Fruit fly (Drosophila melanogaster) whole organism, prepupa: ENCODE results near the gene CG7974.

Experiments
- CG10631 ChIP-seq: fragments of 200-800 bp; sonication (Bioruptor generic); optimal IDR thresholded peaks from 2 replicates; lab custom pipeline; 2016; ENCODE audit warnings: missing biosample characterization, missing genetic modification characterization
- CG10669 ChIP-seq: fragments of 200-800 bp; sonication (Bioruptor generic); optimal IDR thresholded peaks from 3 replicates; lab custom pipeline; 2018; ENCODE audit warnings: missing biosample characterization, mild to moderate bottlenecking, missing genetic modification characterization, moderate library complexity
- CG11902 ChIP-seq: fragments of 200-800 bp; sonication (Bioruptor generic); optimal IDR thresholded peaks from 3 replicates; lab custom pipeline; 2016; ENCODE audit warnings: missing biosample characterization, missing genetic modification characterization
- CG15336 ChIP-seq: fragments of 200-800 bp; sonication (Bioruptor generic); IDR thresholded peaks from 2 replicates; pipeline ENCODE4 v1.3.6; 2022; ENCODE audit warnings: missing biosample characterization, missing genetic modification characterization
- CG1621 ChIP-seq: fragments of 200-800 bp; sonication (Bioruptor generic); optimal IDR thresholded peaks from 3 replicates; lab custom pipeline; 2018; ENCODE audit warnings: missing biosample characterization, mild to moderate bottlenecking, missing genetic modification characterization
- CG3032 ChIP-seq: fragments of 200-800 bp; optimal IDR thresholded peaks from 2 replicates; lab custom pipeline; 2019; ENCODE audit warnings: missing biosample characterization, mild to moderate bottlenecking, missing genetic modification characterization, moderate library complexity
- CG31627 ChIP-seq: fragments of 200-800 bp; sonication (Bioruptor generic); optimal IDR thresholded peaks from 3 replicates; lab custom pipeline; 2016; ENCODE audit warnings: missing biosample characterization, missing genetic modification characterization
- CG32006 ChIP-seq: fragments of 200-800 bp; sonication (Bioruptor generic); optimal IDR thresholded peaks from 3 replicates; lab custom pipeline; 2017; ENCODE audit warnings: missing biosample characterization, mild to moderate bottlenecking, missing genetic modification characterization
- CG4318 ChIP-seq: fragments of 200-800 bp; sonication (Bioruptor generic); optimal IDR thresholded peaks from 3 replicates; lab custom pipeline; 2017; ENCODE audit warnings: missing biosample characterization, mild to moderate bottlenecking, missing genetic modification characterization
- CG6163 ChIP-seq: fragments of 200-800 bp; sonication (Bioruptor generic); IDR thresholded peaks from 3 replicates; pipeline ENCODE4 v1.3.6; 2022; ENCODE audit warnings: missing biosample characterization, missing genetic modification characterization
- CG6276 ChIP-seq: fragments of 200-800 bp; sonication (Bioruptor generic); optimal IDR thresholded peaks from 2 replicates; lab custom pipeline; 2017; ENCODE audit warnings: missing biosample characterization, mild to moderate bottlenecking, missing genetic modification characterization
- CG6808 ChIP-seq: fragments of 200-800 bp; sonication (Bioruptor generic); optimal IDR thresholded peaks from 3 replicates; lab custom pipeline; 2017; ENCODE audit warnings: missing biosample characterization, missing genetic modification characterization, mild to moderate bottlenecking, moderate library complexity, missing genetic modification reagents
- CG6854 ChIP-seq: fragments of 200-800 bp; sonication (Bioruptor generic); optimal IDR thresholded peaks from 2 replicates; lab custom pipeline; 2017; ENCODE audit warnings: missing biosample characterization, mild to moderate bottlenecking, missing genetic modification characterization
- CG8119 ChIP-seq: fragments of 200-800 bp; sonication (Bioruptor generic); IDR thresholded peaks from 3 replicates; pipeline ENCODE4 v1.3.6; 2022; ENCODE audit warnings: missing biosample characterization, missing genetic modification characterization
- CG8632 ChIP-seq: fragments of 200-800 bp; sonication (Bioruptor generic); optimal IDR thresholded peaks from 3 replicates; lab custom pipeline; 2016; ENCODE audit warnings: missing biosample characterization, missing genetic modification characterization
- CG9139 ChIP-seq: fragments of 200-800 bp; sonication (Bioruptor generic); optimal IDR thresholded peaks from 3 replicates; lab custom pipeline; 2017; ENCODE audit warnings: missing biosample characterization, mild to moderate bottlenecking, missing genetic modification characterization
- Eip75B ChIP-seq: fragments of 200-800 bp; sonication (Bioruptor generic); optimal IDR thresholded peaks from 3 replicates; lab custom pipeline; 2016; ENCODE audit warnings: missing biosample characterization, missing genetic modification characterization
- Eip78C ChIP-seq: fragments of 200-800 bp; sonication (Bioruptor generic); peaks from one replicate; lab custom pipeline; 2016; ENCODE audit warnings: missing biosample characterization, missing genetic modification characterization
- Eip93F ChIP-seq: fragments of 200-800 bp; sonication (Bioruptor generic); optimal IDR thresholded peaks from 2 replicates; lab custom pipeline; 2016; ENCODE audit warnings: missing biosample characterization, mild to moderate bottlenecking, missing genetic modification characterization
- Ets21C ChIP-seq: fragments of 200-800 bp; sonication (Bioruptor generic); optimal IDR thresholded peaks from 3 replicates; lab custom pipeline; 2016; ENCODE audit warnings: missing biosample characterization, missing genetic modification characterization
- Ets96B ChIP-seq: fragments of 200-800 bp; optimal IDR thresholded peaks from 2 replicates; lab custom pipeline; 2019; ENCODE audit warnings: missing biosample characterization, mild to moderate bottlenecking, missing genetic modification characterization, moderate library complexity
- Hr4 ChIP-seq: fragments of 200-800 bp; sonication (Bioruptor generic); optimal IDR thresholded peaks from 3 replicates; lab custom pipeline; 2016; ENCODE audit warnings: missing biosample characterization, missing genetic modification characterization
- Lpt ChIP-seq: fragments of 200-800 bp; sonication (Bioruptor generic); optimal IDR thresholded peaks from 3 replicates; lab custom pipeline; 2016; ENCODE audit warnings: missing biosample characterization, missing genetic modification characterization
- Met ChIP-seq: fragments of 200-800 bp; sonication (Bioruptor generic); optimal IDR thresholded peaks from 3 replicates; lab custom pipeline; 2016; ENCODE audit warnings: missing biosample characterization, missing genetic modification characterization
- OdsH ChIP-seq: fragments of 200-800 bp; sonication (Bioruptor generic); optimal IDR thresholded peaks from 3 replicates; lab custom pipeline; 2016; ENCODE audit warnings: missing biosample characterization, missing genetic modification characterization
- Smox ChIP-seq: fragments of 200-800 bp; sonication (Bioruptor generic); optimal IDR thresholded peaks from 3 replicates; lab custom pipeline; 2016; ENCODE audit warnings: missing biosample characterization, missing genetic modification characterization
- Sox102F ChIP-seq: fragments of 200-800 bp; sonication (Bioruptor generic); optimal IDR thresholded peaks from 2 replicates; lab custom pipeline; 2016; ENCODE audit warnings: missing biosample characterization, mild to moderate bottlenecking, missing genetic modification characterization
- acj6 ChIP-seq: fragments of 200-800 bp; sonication (Bioruptor generic); optimal IDR thresholded peaks from 3 replicates; lab custom pipeline; 2016; ENCODE audit warnings: missing biosample characterization, missing genetic modification characterization
- dac ChIP-seq: fragments of 200-800 bp; sonication (Bioruptor generic); optimal IDR thresholded peaks from 2 replicates; lab custom pipeline; 2017; ENCODE audit warnings: missing biosample characterization, mild to moderate bottlenecking, missing genetic modification characterization
- eg ChIP-seq: fragments of 200-800 bp; sonication (Bioruptor generic); IDR thresholded peaks from 3 replicates; pipeline ENCODE4 v1.3.6; 2022; ENCODE audit warnings: missing biosample characterization, missing genetic modification characterization
- fd59A ChIP-seq: fragments of 200-800 bp; sonication (Bioruptor generic); optimal IDR thresholded peaks from 2 replicates; lab custom pipeline; 2017; ENCODE audit warnings: missing biosample characterization, mild to moderate bottlenecking, missing genetic modification characterization, missing genetic modification reagents
- fd85E ChIP-seq: fragments of 200-800 bp; sonication (Bioruptor generic); optimal IDR thresholded peaks from 3 replicates; lab custom pipeline; 2016; ENCODE audit warnings: missing biosample characterization, missing genetic modification characterization
- lz ChIP-seq: fragments of 200-800 bp; sonication (Bioruptor generic); optimal IDR thresholded peaks from 3 replicates; lab custom pipeline; 2016; ENCODE audit warnings: missing biosample characterization, missing genetic modification characterization
- pdm3 ChIP-seq: fragments of 200-800 bp; sonication (Bioruptor generic); optimal IDR thresholded peaks from 3 replicates; lab custom pipeline; 2016; ENCODE audit warnings: missing biosample characterization, missing genetic modification characterization
- salr ChIP-seq, 2 experiments: fragments of 200-800 bp; sonication (Bioruptor generic); optimal IDR thresholded peaks; 3 replicates each; lab custom pipeline; 2016 to 2018; ENCODE audit warnings: missing biosample characterization in 2 of 2, missing genetic modification characterization in 2 of 2, mild to moderate bottlenecking in 1 of 2
- svp ChIP-seq: fragments of 200-800 bp; sonication (Bioruptor generic); peaks from one replicate; lab custom pipeline; 2016; ENCODE audit warnings: missing biosample characterization, missing genetic modification characterization

Gene CG7974

DNA sequence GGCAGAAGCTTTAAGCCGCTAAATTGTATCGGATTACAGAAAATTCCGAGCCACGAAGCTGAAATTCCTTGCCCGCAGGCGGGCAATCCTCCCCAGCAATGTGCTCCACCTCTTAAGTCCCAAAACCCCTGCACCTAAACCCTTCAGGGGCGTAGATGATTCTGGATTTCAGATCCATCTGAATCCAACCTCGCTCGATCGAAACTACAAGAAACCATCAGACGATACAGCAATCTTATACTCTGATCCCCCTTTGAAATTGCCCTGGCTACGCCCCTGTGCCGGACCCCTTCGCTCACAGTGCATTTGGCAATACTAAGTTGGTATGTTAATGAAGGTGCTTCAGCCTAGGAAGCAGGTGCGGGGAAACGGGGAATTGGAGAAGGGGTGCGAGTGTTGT lies 18.2 kb downstream of the CG7974 start (continued):
- TF ChIP-seq CG6808 (GFP tag; lab: Kevin White, UChicago) (peak; percentile 74), CG8119 (peak; percentile 53; the same call in 1 of the 3 replicates), Sox102F (GFP tag; lab: Kevin White, UChicago) (peak; percentile 41), eg (peak; percentile 62), CG32006 (GFP tag; lab: Kevin White, UChicago) (peak; percentile 36), Smox (GFP tag; lab: Kevin White, UChicago) (peak; percentile 63), CG11902 (GFP tag; lab: Kevin White, UChicago) (peak; percentile 38), Eip93F (GFP tag; lab: Kevin White, UChicago) (no peak), Lpt (no peak), CG3032 (peak; percentile 78), CG31627 (GFP tag; lab: Kevin White, UChicago) (peak; percentile 66), Ets21C (peak; percentile 39), OdsH (GFP tag; lab: Kevin White, UChicago) (peak; percentile 49), dac (GFP tag; lab: Kevin White, UChicago) (no peak), Hr4 (GFP tag; lab: Kevin White, UChicago) (peak; percentile 29), lz (peak; percentile 62), CG1621 (tag; lab: Kevin White, UChicago) (peak; percentile 59), CG9139 (GFP tag; lab: Kevin White, UChicago) (peak; percentile 62), fd85E (GFP tag; lab: Kevin White, UChicago) (no peak), acj6 (GFP tag; lab: Kevin White, UChicago) (peak; percentile 47), Ets96B (tag; lab: Kevin White, UChicago) (peak; percentile 73), CG4318 (GFP tag; lab: Kevin White, UChicago) (no peak), Met (peak; percentile 69), fd59A (GFP tag; lab: Kevin White, UChicago) (peak; percentile 66)

- peak; percentile 17 for TF ChIP-seq Ets96B (tag; lab: Kevin White, UChicago)
- TF ChIP-seq OdsH (GFP tag; lab: Kevin White, UChicago): peak; percentile 8
- TF ChIP-seq CG10631 (GFP tag; lab: Kevin White, UChicago): peak; percentile 14
- TF ChIP-seq dac (GFP tag; lab: Kevin White, UChicago): no peak
- TF ChIP-seq CG10669 (GFP tag; lab: Kevin White, UChicago): no peak
- peak; percentile 23 for TF ChIP-seq acj6 (GFP tag; lab: Kevin White, UChicago)
- TF ChIP-seq CG15336: peak; percentile 61
- peak; percentile 10 for TF ChIP-seq Lpt
- TF ChIP-seq CG32006 (GFP tag; lab: Kevin White, UChicago): peak; percentile 81
- TF ChIP-seq CG6808 (GFP tag; lab: Kevin White, UChicago): peak; percentile 15
- TF ChIP-seq Met: no peak
- TF ChIP-seq salr (GFP tag; optimal IDR thresholded peaks at IDR 0.05; lab: Kevin White, UChicago): peak in 1 of 2 experiments; percentile 19
- TF ChIP-seq CG6276 (GFP tag; lab: Kevin White, UChicago): peak; percentile 55
- peak; percentile 39 for TF ChIP-seq CG4318 (GFP tag; lab: Kevin White, UChicago)
- peak; percentile 64 for TF ChIP-seq Hr4 (GFP tag; lab: Kevin White, UChicago)
- TF ChIP-seq CG6854: no peak
- peak; percentile 58 for TF ChIP-seq CG8119
- peak; percentile 72 for TF ChIP-seq Eip78C (GFP tag; lab: Kevin White, UChicago)
- no peak for TF ChIP-seq CG8632 (GFP tag; lab: Kevin White, UChicago)
These were observed 23.2 kb downstream of the CG7974 start for dm6 chr3L:1688161-1688560.

- TF ChIP-seq CG6163 (peak; percentile 44; the same call in 2 of the 3 replicates), CG1621 (tag; lab: Kevin White, UChicago) (peak; percentile 46), Eip78C (GFP tag; lab: Kevin White, UChicago) (peak; percentile 49), svp (GFP tag; lab: Kevin White, UChicago) (peak; percentile 20), CG10669 (GFP tag; lab: Kevin White, UChicago) (no peak), pdm3 (no peak), Eip75B (GFP tag; lab: Kevin White, UChicago) (peak; percentile 11), eg (peak; percentile 34; the same call in 1 of the 3 replicates)
These were observed 23.6 kb downstream of the CG7974 start for dm6 chr3L:1688569-1688968.
